Worm (Caenorhabditis elegans): ENCODE data around the gene asp-6.

Gene asp-6

DNA sequence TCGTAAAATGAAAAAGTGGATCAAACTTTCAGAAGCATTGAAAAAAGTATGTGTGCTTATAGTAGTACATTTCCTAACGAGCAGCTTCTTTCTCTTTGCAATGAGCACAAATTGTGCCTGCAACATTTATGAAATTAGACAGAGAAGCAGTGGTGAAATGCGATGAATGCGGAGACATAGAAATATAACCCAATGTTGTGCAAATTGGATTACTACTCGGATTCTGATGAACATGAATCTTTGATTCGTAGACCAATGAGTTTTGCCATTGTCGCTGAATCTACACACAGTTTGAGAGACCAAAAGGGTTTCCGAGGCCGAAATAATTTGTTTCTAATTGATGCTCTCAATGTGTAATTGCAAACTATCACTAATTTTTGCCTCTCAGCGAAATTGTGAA is 14.8 kb downstream of the asp-6 start:
- TF ChIP-seq ceh-18 (tag; optimal IDR thresholded peaks at IDR 0.05), result no peak
- no peak for TF ChIP-seq pqm-1 (tag; optimal IDR thresholded peaks at IDR 0.05)
- TF ChIP-seq rnt-1 (tag; optimal IDR thresholded peaks at IDR 0.05), result no peak
- TF ChIP-seq tbx-7 (tag; optimal IDR thresholded peaks at IDR 0.05), result no peak
- TF ChIP-seq mec-3 (tag; optimal IDR thresholded peaks at IDR 0.05; ENCODE audit: borderline replicate concordance), result no peak
- TF ChIP-seq madf-2 (tag; optimal IDR thresholded peaks at IDR 0.05), result no peak
- no peak for TF ChIP-seq Y22D7AL.16 (tag; optimal IDR thresholded peaks at IDR 0.05)
- TF ChIP-seq unc-42 (tag; optimal IDR thresholded peaks at IDR 0.05), result peak; percentile 97

DNA sequence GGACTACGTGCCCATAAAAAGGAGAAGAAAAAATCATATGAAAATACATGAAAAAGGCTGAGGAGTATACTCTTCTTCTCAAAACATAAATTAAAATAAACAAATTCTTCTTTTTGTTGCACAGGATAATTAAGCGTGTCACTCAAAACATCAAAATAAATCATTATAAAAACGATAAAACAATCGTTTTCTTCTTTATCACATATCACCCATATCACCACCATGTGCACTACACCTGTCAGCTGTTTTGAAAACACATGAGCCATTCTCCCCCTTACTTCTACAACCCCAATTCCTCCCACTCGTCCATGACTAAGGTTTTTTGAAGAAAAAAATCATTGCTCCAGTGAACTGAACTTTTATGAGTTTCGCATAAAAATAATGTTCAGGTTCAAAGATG is 16.2 kb downstream of the asp-6 start:
- TF ChIP-seq ceh-24 (tag; optimal IDR thresholded peaks at IDR 0.05) (no peak), ceh-18 (tag; optimal IDR thresholded peaks at IDR 0.05) (no peak), fkh-6 (tag; optimal IDR thresholded peaks at IDR 0.05) (no peak), unc-86 (tag; optimal IDR thresholded peaks at IDR 0.05) (no peak), unc-55 (GFP tag; optimal IDR thresholded peaks at IDR 0.05) (peak; percentile 43), dve-1 (tag; optimal IDR thresholded peaks at IDR 0.05) (no peak), hlh-8 (tag; optimal IDR thresholded peaks at IDR 0.05) (no peak), K02D7.2 (tag; optimal IDR thresholded peaks at IDR 0.05) (no peak), tbx-7 (tag; optimal IDR thresholded peaks at IDR 0.05) (no peak)

DNA sequence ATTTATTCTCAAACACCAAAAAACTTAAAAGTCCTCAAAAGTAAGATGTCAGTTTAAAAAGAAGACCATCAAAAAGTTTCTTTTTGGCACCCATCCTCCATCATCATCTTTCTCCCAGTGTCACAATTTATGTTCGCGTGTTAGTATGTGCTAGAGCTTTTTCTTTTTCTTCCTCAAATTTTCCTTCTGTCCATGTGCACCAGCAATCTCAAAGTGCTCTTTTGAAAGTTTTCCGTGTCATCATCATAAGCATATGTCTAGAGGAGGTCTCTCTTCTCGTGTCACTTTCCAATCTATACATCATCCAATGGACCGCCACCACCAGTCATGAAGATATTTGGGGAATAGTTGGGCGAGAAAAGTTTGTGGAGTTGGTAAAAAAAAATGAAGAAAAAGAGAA is 17.7 kb downstream of the asp-6 start:
- TF ChIP-seq nhr-232 (tag; optimal IDR thresholded peaks at IDR 0.05) (no peak), hlh-13 (GFP tag; optimal IDR thresholded peaks at IDR 0.05) (no peak), che-1 (tag; optimal IDR thresholded peaks at IDR 0.05) (no peak), pqm-1 (tag; optimal IDR thresholded peaks at IDR 0.05) (no peak), tbx-7 (tag; optimal IDR thresholded peaks at IDR 0.05) (no peak)

DNA sequence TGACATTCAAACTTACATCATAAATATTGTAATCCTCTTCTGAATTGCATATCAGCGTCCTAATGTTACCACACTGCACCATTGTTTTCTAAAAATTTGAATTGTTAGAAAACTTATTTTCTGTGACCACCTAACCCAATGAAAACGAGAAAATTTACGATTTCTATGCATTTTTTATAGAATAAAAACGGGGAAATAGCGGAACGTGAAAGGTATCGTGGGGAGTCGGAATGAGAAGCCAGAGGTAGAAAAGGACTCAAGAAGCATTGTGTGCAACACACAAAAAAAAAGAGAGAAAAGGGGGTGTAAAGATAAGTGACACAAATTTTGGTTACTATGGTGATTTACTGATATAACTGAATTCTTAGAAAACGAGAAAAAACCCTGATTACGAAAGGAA is 18.5 kb downstream of the asp-6 start, which contains the start of gene C16D9.6:
Gene C16D9.6, minus strand, starts transcription at position 101 of the 400 bp plus-strand sequence.
- TF ChIP-seq ceh-24 (tag; optimal IDR thresholded peaks at IDR 0.05), result no peak
- TF ChIP-seq pros-1 (tag; optimal IDR thresholded peaks at IDR 0.05), result no peak
- TF ChIP-seq fkh-6 (tag; optimal IDR thresholded peaks at IDR 0.05), result no peak
- no peak for TF ChIP-seq zip-5 (tag; optimal IDR thresholded peaks at IDR 0.05)
- TF ChIP-seq nhr-232 (tag; optimal IDR thresholded peaks at IDR 0.05), result no peak
- no peak for TF ChIP-seq npax-4 (tag; optimal IDR thresholded peaks at IDR 0.05)
- no peak for TF ChIP-seq gmeb-2 (tag; optimal IDR thresholded peaks at IDR 0.05)
- TF ChIP-seq hlh-6 (tag; optimal IDR thresholded peaks at IDR 0.05), result no peak
- TF ChIP-seq unc-55 (GFP tag; optimal IDR thresholded peaks at IDR 0.05), result no peak
- no peak for TF ChIP-seq ets-4 (tag; optimal IDR thresholded peaks at IDR 0.05)
- TF ChIP-seq ama-1 (optimal IDR thresholded peaks at IDR 0.05), result no peak
- TF ChIP-seq dmd-4 (tag; optimal IDR thresholded peaks at IDR 0.05; ENCODE audit: borderline replicate concordance), result no peak

DNA sequence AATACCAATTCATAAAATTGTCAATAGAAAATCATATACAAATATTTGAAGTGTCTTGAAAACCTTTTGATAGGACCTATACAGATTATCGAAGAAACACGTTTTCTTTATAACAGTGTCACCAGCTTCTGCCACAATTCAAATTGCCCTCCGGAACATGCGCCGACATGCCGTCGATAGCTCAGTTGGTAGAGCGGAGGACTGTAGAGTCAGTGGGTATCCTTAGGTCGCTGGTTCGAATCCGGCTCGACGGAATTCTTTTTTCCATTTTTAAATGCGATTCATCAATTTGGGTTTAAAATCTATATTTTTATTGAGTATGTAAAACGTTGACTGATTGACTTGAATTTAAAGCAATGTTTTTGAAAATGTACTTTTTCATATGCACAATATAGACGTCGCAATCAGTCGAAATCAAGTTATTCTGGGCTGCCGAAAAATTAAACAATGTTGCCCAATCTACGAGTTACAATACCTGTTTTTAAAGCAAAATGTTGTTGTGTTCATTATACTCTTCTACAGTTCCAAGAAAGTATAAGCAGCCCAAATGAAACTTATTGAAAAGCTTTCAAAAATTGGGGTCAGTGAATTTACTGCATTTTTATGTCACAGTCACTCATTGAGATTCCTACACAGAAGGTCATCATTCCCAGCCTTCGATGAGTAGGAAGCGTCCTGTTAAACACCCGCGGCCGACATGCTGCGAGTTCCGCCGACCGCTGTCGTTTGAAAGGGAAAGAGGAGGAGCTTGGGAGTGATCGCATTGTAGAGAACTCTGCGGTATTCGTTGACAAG is 21.2 kb downstream of the asp-6 start:
- no peak for TF ChIP-seq ztf-16 (tag; optimal IDR thresholded peaks at IDR 0.05)
- TF ChIP-seq hlh-13 (GFP tag; optimal IDR thresholded peaks at IDR 0.05), result no peak
- TF ChIP-seq ama-1 (optimal IDR thresholded peaks at IDR 0.05), result peak; percentile 74
- peak; percentile 32 for TF ChIP-seq elt-2 (tag; optimal IDR thresholded peaks at IDR 0.05)
- peak; percentile 2 for TF ChIP-seq fkh-6 (tag; optimal IDR thresholded peaks at IDR 0.05)

DNA sequence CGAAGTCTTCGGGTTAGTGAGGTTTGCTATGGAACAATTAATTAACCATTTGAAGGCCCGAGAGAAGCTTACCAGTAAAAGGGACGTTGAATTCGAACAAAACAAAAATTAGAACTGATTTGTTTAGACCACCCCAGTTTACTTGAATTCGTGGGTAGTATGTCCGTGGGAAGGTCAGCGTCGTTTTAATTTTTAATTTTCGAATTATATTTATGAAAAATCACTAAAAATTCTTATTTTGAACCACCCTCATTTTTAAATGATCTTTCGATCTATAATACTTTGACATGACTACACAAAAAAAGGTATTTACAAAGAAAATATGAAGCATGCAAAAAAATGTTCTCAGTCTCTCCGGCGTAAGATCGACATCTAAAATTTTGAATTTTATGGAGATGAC is 23.3 kb downstream of the asp-6 start, which contains the start of gene C16D9.5:
Gene C16D9.5, minus strand, starts transcription at position 101 of the 400 bp plus-strand sequence.
- TF ChIP-seq pros-1 (tag; optimal IDR thresholded peaks at IDR 0.05) (no peak), unc-3 (GFP tag; conservative IDR thresholded peaks at IDR 0.05) (no peak), unc-3 (tag; optimal IDR thresholded peaks at IDR 0.05) (no peak), dmd-4 (tag; optimal IDR thresholded peaks at IDR 0.05; ENCODE audit: borderline replicate concordance) (no peak), ceh-22 (tag; optimal IDR thresholded peaks at IDR 0.05) (no peak), sox-2 (GFP tag; IDR thresholded peaks at IDR 0.05) (no peak), pax-1 (tag; optimal IDR thresholded peaks at IDR 0.05) (no peak), ceh-30 (tag; optimal IDR thresholded peaks at IDR 0.05) (no peak), gmeb-2 (tag; optimal IDR thresholded peaks at IDR 0.05) (no peak)
